Worm (Caenorhabditis elegans): ENCODE results near the gene mrps-22.
A peak's percentile ranks its signal among the peaks of the same experiment; 100 is the strongest.

Gene mrps-22

ce11 chrII:10543457-10544137 lies 38.8 kb upstream of the mrps-22 start (continued):
- peak; percentile 80 for TF ChIP-seq F44E2.7 (GFP tag; IDR thresholded peaks at IDR 0.05)
- TF ChIP-seq skn-1 (tag; optimal IDR thresholded peaks at IDR 0.05) = no peak
- TF ChIP-seq sdz-12 (GFP tag; optimal IDR thresholded peaks at IDR 0.05) = no peak
- no peak for TF ChIP-seq ceh-28 (tag; optimal IDR thresholded peaks at IDR 0.05)
- TF ChIP-seq nhr-48 (tag; optimal IDR thresholded peaks at IDR 0.05) = no peak
- no peak; the same call in 1 of the 2 replicates for TF ChIP-seq hmg-1.1 (GFP tag; IDR thresholded peaks at IDR 0.05)
- TF ChIP-seq mdl-1 (tag; optimal IDR thresholded peaks at IDR 0.05) = no peak
- peak; percentile 22 for TF ChIP-seq hlh-30 (tag; optimal IDR thresholded peaks at IDR 0.05; ENCODE audit: insufficient read depth)
- TF ChIP-seq dmd-9 (GFP tag; IDR thresholded peaks at IDR 0.05) = no peak
- TF ChIP-seq tra-1 (GFP tag; IDR thresholded peaks at IDR 0.05) = 0 out of 2 replicates have a peak, but pooled peaks have one; percentile 50
- peak; percentile 5 for TF ChIP-seq F49E8.2 (tag; optimal IDR thresholded peaks at IDR 0.05; ENCODE audit: borderline replicate concordance)
- no peak for TF ChIP-seq lir-3 (tag; optimal IDR thresholded peaks at IDR 0.05)
- no peak for TF ChIP-seq jun-1 (tag; optimal IDR thresholded peaks at IDR 0.05)
- TF ChIP-seq lim-7 (GFP tag; IDR thresholded peaks at IDR 0.05) = peak; percentile 52
- no peak for TF ChIP-seq attf-4 (tag; optimal IDR thresholded peaks at IDR 0.05)
- no peak for TF ChIP-seq F26F4.8 (GFP tag; conservative IDR thresholded peaks at IDR 0.05)
- TF ChIP-seq zfp-3 (GFP tag; conservative IDR thresholded peaks at IDR 0.05) = peak; percentile 61; the same call in 1 of the 2 replicates
- no peak for TF ChIP-seq R02D3.7 (tag; optimal IDR thresholded peaks at IDR 0.05)
- no peak for TF ChIP-seq ceh-20 (GFP tag; IDR thresholded peaks at IDR 0.05)
- no peak for TF ChIP-seq tag-97 (GFP tag; IDR thresholded peaks at IDR 0.05)
- TF ChIP-seq lin-15B (tag; optimal IDR thresholded peaks at IDR 0.05) = peak; percentile 2
- TF ChIP-seq ztf-11 (tag; optimal IDR thresholded peaks at IDR 0.05) = no peak
- TF ChIP-seq snpc-1.2 (GFP tag; IDR thresholded peaks at IDR 0.05) = no peak
- TF ChIP-seq T26A8.4 (GFP tag; IDR thresholded peaks at IDR 0.05) = peak; percentile 6; the same call in 1 of the 2 replicates
- no peak for TF ChIP-seq ZK337.2 (GFP tag; IDR thresholded peaks at IDR 0.05)
- no peak for TF ChIP-seq set-16 (GFP tag; IDR thresholded peaks at IDR 0.05)
- TF ChIP-seq snpc-4 (tag; optimal IDR thresholded peaks at IDR 0.05) = no peak
- TF ChIP-seq zag-1 (tag; optimal IDR thresholded peaks at IDR 0.05) = no peak
- TF ChIP-seq aly-2 (tag; optimal IDR thresholded peaks at IDR 0.05) = no peak
- TF ChIP-seq gei-8 (GFP tag; optimal IDR thresholded peaks at IDR 0.05) = no peak
- TF ChIP-seq Y48G9A.11 (GFP tag; IDR thresholded peaks at IDR 0.05) = no peak; the same call in 1 of the 2 replicates
- no peak for TF ChIP-seq spr-1 (tag; optimal IDR thresholded peaks at IDR 0.05)
- TF ChIP-seq php-3 (GFP tag; IDR thresholded peaks at IDR 0.05) = no peak
- TF ChIP-seq Y5F2A.4 (GFP tag; optimal IDR thresholded peaks at IDR 0.05) = peak; percentile 8
- no peak for TF ChIP-seq zip-2 (tag; optimal IDR thresholded peaks at IDR 0.05)
- no peak for TF ChIP-seq nhr-237 (tag; optimal IDR thresholded peaks at IDR 0.05)
- TF ChIP-seq fos-1 (tag; optimal IDR thresholded peaks at IDR 0.05) = no peak
- TF ChIP-seq madf-9 (GFP tag; conservative IDR thresholded peaks at IDR 0.05) = 0 out of 2 replicates have a peak, but pooled peaks have one; percentile 3
- peak; percentile 53 for TF ChIP-seq mxl-3 (GFP tag; optimal IDR thresholded peaks at IDR 0.05)
- no peak for TF ChIP-seq F37D6.2 (tag; optimal IDR thresholded peaks at IDR 0.05)
- TF ChIP-seq dve-1 (tag; optimal IDR thresholded peaks at IDR 0.05; ENCODE audit: insufficient read depth) = no peak
- peak; percentile 14 for TF ChIP-seq dmd-6 (GFP tag; IDR thresholded peaks at IDR 0.05)
- no peak for TF ChIP-seq dmd-8 (GFP tag; IDR thresholded peaks at IDR 0.05)
- TF ChIP-seq nhr-111 (GFP tag; optimal IDR thresholded peaks at IDR 0.05) = no peak
- TF ChIP-seq arid-1 (GFP tag; conservative IDR thresholded peaks at IDR 0.05) = peak; percentile 12; the same call in 1 of the 2 replicates
- TF ChIP-seq ZK546.5 (tag; optimal IDR thresholded peaks at IDR 0.05) = no peak
- TF ChIP-seq nhr-11 (tag; optimal IDR thresholded peaks at IDR 0.05) = peak; percentile 45
- no peak for TF ChIP-seq zip-11 (GFP tag; IDR thresholded peaks at IDR 0.05)
- TF ChIP-seq daf-16 (GFP tag; optimal IDR thresholded peaks at IDR 0.05) = peak in 1 of 2 experiments; percentile 42
- TF ChIP-seq daf-16 (tag; optimal IDR thresholded peaks at IDR 0.05) = no peak
- TF ChIP-seq cey-2 (tag; optimal IDR thresholded peaks at IDR 0.05; ENCODE audit: borderline replicate concordance, insufficient read depth) = peak; percentile 23

Data from whole organism, L4 larva.